Worm (Caenorhabditis elegans) whole organism, L3 larva: ENCODE data around the gene gst-12.

Experiments
- R02D3.7 ChIP-seq: fragments of 150-350 bp; optimal IDR thresholded peaks from 2 replicates; lab custom pipeline; 2014; ENCODE audit warnings: missing biosample characterization, missing genetic modification characterization
- ZK546.5 ChIP-seq: sonication (generic microtip); optimal IDR thresholded peaks from 2 replicates; lab custom pipeline; 2017; ENCODE audit warnings: missing biosample characterization, missing genetic modification characterization
- aly-2 ChIP-seq: fragments of 150-350 bp; optimal IDR thresholded peaks from 2 replicates; lab custom pipeline; 2014; ENCODE audit warnings: missing biosample characterization, missing genetic modification characterization
- ceh-28 ChIP-seq: fragments of 150-350 bp; optimal IDR thresholded peaks from 2 replicates; lab custom pipeline; 2014; ENCODE audit warnings: missing biosample characterization, missing genetic modification reagents, missing genetic modification characterization
- ceh-82 ChIP-seq: fragments of 150-350 bp; optimal IDR thresholded peaks from 2 replicates; lab custom pipeline; 2014; ENCODE audit warnings: missing biosample characterization, missing genetic modification characterization
- ceh-9 ChIP-seq: sonication (generic microtip); optimal IDR thresholded peaks from 2 replicates; lab custom pipeline; 2018; ENCODE audit warnings: missing biosample characterization, missing genetic modification characterization
- egl-27 ChIP-seq: sonication (generic microtip); optimal IDR thresholded peaks from 4 replicates; lab custom pipeline; 2017; ENCODE audit warnings: missing biosample characterization, missing genetic modification reagents, missing genetic modification characterization
- egl-5 ChIP-seq: fragments of 150-350 bp; optimal IDR thresholded peaks from 2 replicates; lab custom pipeline; 2017; ENCODE audit warnings: missing biosample characterization, missing genetic modification reagents, missing genetic modification characterization, inconsistent platforms
- elt-1 ChIP-seq: fragments of 150-350 bp; optimal IDR thresholded peaks from 2 replicates; lab custom pipeline; 2014; ENCODE audit warnings: missing biosample characterization, missing genetic modification characterization
- elt-2 ChIP-seq: sonication (generic microtip); optimal IDR thresholded peaks from 2 replicates; lab custom pipeline; 2016; ENCODE audit warnings: missing genetic modification reagents, mild to moderate bottlenecking, missing genetic modification characterization, missing compliant biosample characterization
- elt-3 ChIP-seq, 3 experiments: fragments of 150-350 bp in 1 of 3; sonication (generic microtip) in 2 of 3; optimal IDR thresholded peaks; 2 replicates in 2 of 3; 4 replicates in 1 of 3; lab custom pipeline; 2014 to 2017; ENCODE audit warnings: missing biosample characterization in 3 of 3, missing genetic modification characterization in 3 of 3
- eor-1 ChIP-seq, 2 experiments: fragments of 150-350 bp; optimal IDR thresholded peaks; 2 replicates each; lab custom pipeline; 2014 to 2018; ENCODE audit warnings: missing biosample characterization in 2 of 2, missing genetic modification characterization in 2 of 2
- fkh-2 ChIP-seq: fragments of 150-350 bp; optimal IDR thresholded peaks from 2 replicates; lab custom pipeline; 2014; ENCODE audit warnings: missing biosample characterization, missing genetic modification reagents, missing genetic modification characterization
- hmg-11 ChIP-seq: sonication (generic microtip); optimal IDR thresholded peaks from 2 replicates; lab custom pipeline; 2016; ENCODE audit warnings: missing genetic modification characterization, missing compliant biosample characterization
- jun-1 ChIP-seq: fragments of 150-350 bp; optimal IDR thresholded peaks from 2 replicates; lab custom pipeline; 2014; ENCODE audit warnings: missing biosample characterization, missing genetic modification reagents, missing genetic modification characterization
- lin-15B ChIP-seq: fragments of 150-350 bp; optimal IDR thresholded peaks from 2 replicates; lab custom pipeline; 2014; ENCODE audit warnings: missing biosample characterization, missing genetic modification characterization
- lin-39 ChIP-seq: fragments of 150-350 bp; optimal IDR thresholded peaks from 2 replicates; lab custom pipeline; 2018; ENCODE audit warnings: missing biosample characterization, missing genetic modification reagents, missing genetic modification characterization
- mdl-1 ChIP-seq: fragments of 150-350 bp; optimal IDR thresholded peaks from 2 replicates; lab custom pipeline; 2014; ENCODE audit warnings: missing biosample characterization, missing genetic modification characterization
- nfya-1 ChIP-seq: sonication (generic microtip); optimal IDR thresholded peaks from 2 replicates; lab custom pipeline; 2017; ENCODE audit warnings: missing genetic modification characterization, mild to moderate bottlenecking, missing compliant biosample characterization, antibody characterized with exemption, moderate library complexity; ENCODE audit not compliant: insufficient read depth
- nhr-11 ChIP-seq: fragments of 150-350 bp; optimal IDR thresholded peaks from 2 replicates; lab custom pipeline; 2014; ENCODE audit warnings: missing biosample characterization, missing genetic modification characterization
- nhr-12 ChIP-seq: fragments of 150-350 bp; optimal IDR thresholded peaks from 2 replicates; lab custom pipeline; 2014; ENCODE audit warnings: missing biosample characterization, missing genetic modification characterization
- nhr-23 ChIP-seq: fragments of 150-350 bp; optimal IDR thresholded peaks from 2 replicates; lab custom pipeline; 2014; ENCODE audit warnings: missing biosample characterization, missing genetic modification reagents, missing genetic modification characterization
- nhr-237 ChIP-seq: fragments of 150-350 bp; optimal IDR thresholded peaks from 2 replicates; lab custom pipeline; 2014; ENCODE audit warnings: missing biosample characterization, missing genetic modification characterization
- nhr-25 ChIP-seq: sonication (generic microtip); optimal IDR thresholded peaks from 2 replicates; lab custom pipeline; 2017; ENCODE audit warnings: missing biosample characterization, missing genetic modification characterization
- nhr-28 ChIP-seq: fragments of 150-350 bp; optimal IDR thresholded peaks from 2 replicates; lab custom pipeline; 2014; ENCODE audit warnings: missing biosample characterization, missing genetic modification characterization
- nhr-67 ChIP-seq: fragments of 150-350 bp; optimal IDR thresholded peaks from 2 replicates; lab custom pipeline; 2014; ENCODE audit warnings: missing biosample characterization, missing genetic modification characterization
- nhr-76 ChIP-seq: fragments of 150-350 bp; sonication (generic microtip); optimal IDR thresholded peaks from 5 replicates; lab custom pipeline; 2014; ENCODE audit warnings: missing biosample characterization, missing genetic modification characterization
- nhr-77 ChIP-seq: fragments of 150-350 bp; optimal IDR thresholded peaks from 2 replicates; lab custom pipeline; 2014; ENCODE audit warnings: missing biosample characterization, missing genetic modification characterization
- pha-4 ChIP-seq: fragments of 150-350 bp; optimal IDR thresholded peaks from 2 replicates; lab custom pipeline; 2014; ENCODE audit warnings: missing biosample characterization, missing genetic modification reagents, missing genetic modification characterization
- pqm-1 ChIP-seq: fragments of 150-350 bp; optimal IDR thresholded peaks from 2 replicates; lab custom pipeline; 2017; ENCODE audit warnings: missing biosample characterization, missing genetic modification characterization, inconsistent platforms
- sea-2 ChIP-seq: fragments of 150-350 bp; sonication (generic microtip); optimal IDR thresholded peaks from 4 replicates; lab custom pipeline; 2014; ENCODE audit warnings: missing biosample characterization, missing genetic modification reagents, missing genetic modification characterization
- snpc-4 ChIP-seq: fragments of 150-350 bp; optimal IDR thresholded peaks from 2 replicates; lab custom pipeline; 2014; ENCODE audit warnings: missing biosample characterization, missing genetic modification characterization
- unc-39 ChIP-seq: sonication (generic microtip); optimal IDR thresholded peaks from 4 replicates; lab custom pipeline; 2017; ENCODE audit warnings: missing biosample characterization, missing genetic modification characterization
- zag-1 ChIP-seq: fragments of 150-350 bp; optimal IDR thresholded peaks from 2 replicates; lab custom pipeline; 2014; ENCODE audit warnings: missing biosample characterization, missing genetic modification characterization
- ztf-11 ChIP-seq: fragments of 150-350 bp; optimal IDR thresholded peaks from 2 replicates; lab custom pipeline; 2014; ENCODE audit warnings: missing biosample characterization, missing genetic modification characterization

Gene gst-12

ce11 chrII:13590461-13590860 lies 27.4 kb downstream of the gst-12 start, which contains the start of gene clec-145:
TSS of gene clec-145 (minus strand) at chrII:13590561.
- no peak for TF ChIP-seq ZK546.5 (tag; lab: Kevin White, UChicago)
- TF ChIP-seq ceh-28 (tag; lab: Kevin White, UChicago) = no peak
- no peak for TF ChIP-seq fkh-2 (tag; lab: Kevin White, UChicago)
- no peak for TF ChIP-seq ceh-82 (tag; lab: Kevin White, UChicago)

DNA sequence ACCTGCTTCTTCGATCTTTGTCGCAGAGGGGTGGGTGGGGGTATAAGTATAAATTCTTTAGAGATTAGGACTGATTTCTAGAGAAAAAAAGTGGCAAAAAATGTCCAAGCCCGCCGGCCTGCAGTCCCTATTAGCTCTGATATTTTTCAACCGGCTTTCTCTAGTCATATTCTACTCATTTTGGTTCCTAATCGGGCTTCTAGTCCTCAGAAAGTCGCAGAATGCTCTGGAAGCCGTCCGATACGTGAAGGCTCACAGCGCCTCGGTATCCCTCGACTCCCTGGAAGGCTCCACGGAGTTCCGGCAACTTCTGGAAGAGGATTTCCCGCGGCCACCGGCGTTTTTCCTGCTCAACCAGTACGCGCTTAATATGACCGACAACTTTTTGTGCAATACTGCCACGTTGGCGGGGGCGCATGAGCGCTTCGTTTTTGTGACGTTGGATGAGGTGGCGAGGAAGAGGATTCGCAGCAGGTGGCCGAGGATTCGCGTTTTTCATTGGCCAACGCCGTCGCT lies 32.1 kb downstream of the gst-12 start, which contains the start of gene Y48E1B.8:
Gene Y48E1B.8 (plus strand): TSS at position 51 of the 516 bp plus-strand sequence.
- TF ChIP-seq pqm-1 (tag; lab: Kevin White, UChicago) (no peak), hmg-11 (tag; lab: Kevin White, UChicago) (no peak), nhr-23 (tag; lab: Kevin White, UChicago) (no peak), nhr-77 (tag; lab: Kevin White, UChicago) (no peak), snpc-4 (no peak), egl-27 (tag; lab: Kevin White, UChicago) (no peak), egl-5 (tag; lab: Kevin White, UChicago) (no peak)

DNA sequence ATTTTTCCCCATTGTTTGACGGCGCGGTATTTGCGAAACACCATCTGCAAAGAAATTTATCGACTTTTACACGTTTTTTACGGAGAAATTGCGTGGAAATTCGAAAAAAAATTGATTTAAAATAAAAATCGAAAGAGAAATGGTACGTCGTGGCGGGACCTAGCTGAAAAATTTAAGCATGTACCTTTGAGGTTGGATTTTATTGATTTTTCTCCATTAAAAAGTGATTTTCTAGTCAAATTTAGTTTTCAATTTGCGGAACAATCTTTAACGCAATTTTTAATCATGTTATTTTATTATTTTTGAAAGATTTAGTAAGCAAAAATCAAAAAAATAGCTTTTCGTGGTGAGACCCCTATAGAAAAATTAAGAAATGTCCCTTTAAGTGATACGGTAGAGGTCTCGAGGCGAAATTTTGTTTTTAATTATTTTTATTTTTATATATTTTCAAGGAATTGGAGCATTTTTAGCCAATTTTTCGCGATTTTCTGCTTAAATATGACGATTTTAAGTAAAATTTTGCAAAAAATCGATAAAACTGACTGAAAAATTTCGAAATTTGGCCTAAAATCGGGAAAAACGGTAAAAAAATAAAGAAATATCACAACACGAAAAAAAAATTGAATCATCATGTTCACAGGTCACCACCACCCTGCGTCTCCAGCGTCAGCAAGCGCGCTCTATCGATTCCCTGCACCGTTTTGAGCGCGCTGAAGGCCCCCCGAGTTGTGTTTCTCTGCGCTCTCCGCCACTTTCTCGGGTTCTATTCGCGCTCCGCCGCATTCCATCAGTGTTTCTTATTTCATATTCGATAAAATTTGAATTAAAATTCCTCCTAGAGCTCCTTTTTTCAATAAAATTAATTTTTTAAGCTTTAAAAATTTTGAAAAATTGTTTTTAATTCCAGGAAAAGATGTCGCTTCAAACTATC lies 42.6 kb downstream of the gst-12 start, which contains the start of the genes mrpl-37 and lin-38:
Gene mrpl-37 (minus strand): TSS at position 51 of the 931 bp plus-strand sequence.
Gene lin-38 (plus strand): TSS at position 908 of the 931 bp plus-strand sequence.
- TF ChIP-seq elt-1 (tag; lab: Kevin White, UChicago) (peak; percentile 51), elt-3 (tag; optimal IDR thresholded peaks at IDR 0.05; lab: Kevin White, UChicago) (no peak), nhr-28 (tag; lab: Kevin White, UChicago) (no peak), hmg-11 (tag; lab: Kevin White, UChicago) (peak; percentile 72), mdl-1 (tag; lab: Kevin White, UChicago) (no peak), pha-4 (peak; percentile 88), lin-15B (tag; lab: Kevin White, UChicago) (peak; percentile 97), ceh-9 (no peak), jun-1 (no peak), nhr-11 (tag; lab: Kevin White, UChicago) (no peak), eor-1 (tag; optimal IDR thresholded peaks at IDR 0.05; lab: Kevin White, UChicago) (no peak), snpc-4 (peak; percentile 79), nhr-25 (tag; lab: Kevin White, UChicago) (peak; percentile 61), nfya-1 (tag; lab: Kevin White, UChicago) (peak; percentile 83), lin-39 (tag; lab: Kevin White, UChicago) (peak; percentile 91), nhr-23 (tag; lab: Kevin White, UChicago) (peak; percentile 67), nhr-12 (tag; lab: Kevin White, UChicago) (no peak), pqm-1 (tag; lab: Kevin White, UChicago) (no peak), ztf-11 (tag; lab: Kevin White, UChicago) (no peak), zag-1 (tag; lab: Kevin White, UChicago) (no peak), elt-2 (peak; percentile 47), nhr-67 (tag; lab: Kevin White, UChicago) (no peak), nhr-76 (no peak)

- no peak for TF ChIP-seq sea-2 (GFP tag; lab: Kevin White, UChicago)
Measured at ce11 chrII:13574395-13574794, 43.5 kb downstream of the gst-12 start.

DNA sequence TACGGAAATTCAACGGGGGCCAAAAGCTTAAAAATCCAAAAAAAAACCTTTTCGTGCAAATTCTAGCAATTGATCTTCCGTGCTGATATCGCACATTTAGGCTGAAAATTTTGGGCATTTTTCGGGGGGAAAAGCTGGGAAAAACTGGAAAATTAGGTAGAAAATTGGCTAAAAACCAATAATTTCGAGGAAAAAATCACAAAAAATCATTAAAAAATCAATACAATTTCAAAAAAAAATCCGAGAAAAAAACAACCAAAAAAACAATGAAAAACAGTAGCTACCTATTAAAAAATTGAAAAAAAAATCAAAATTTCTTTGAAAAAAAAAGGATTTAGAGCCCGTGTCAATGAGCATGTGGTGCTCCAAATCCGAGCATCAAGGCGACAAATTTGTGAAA lies 50.0 kb downstream of the gst-12 start, which contains the start of gene Y48E1B.3:
Gene Y48E1B.3 (minus strand): TSS at position 101 of the 400 bp plus-strand sequence.
- TF ChIP-seq nhr-77 (tag; lab: Kevin White, UChicago) (no peak), nhr-237 (no peak), nhr-28 (tag; lab: Kevin White, UChicago) (no peak), nhr-23 (tag; lab: Kevin White, UChicago) (no peak), R02D3.7 (tag; lab: Kevin White, UChicago) (no peak), nhr-12 (tag; lab: Kevin White, UChicago) (no peak), aly-2 (tag; lab: Kevin White, UChicago) (no peak), zag-1 (tag; lab: Kevin White, UChicago) (no peak), jun-1 (no peak), lin-39 (tag; lab: Kevin White, UChicago) (no peak), eor-1 (tag; optimal IDR thresholded peaks at IDR 0.05; lab: Kevin White, UChicago) (no peak), hmg-11 (tag; lab: Kevin White, UChicago) (no peak), unc-39 (tag; lab: Kevin White, UChicago) (no peak)
